Worm (Caenorhabditis elegans) whole organism, L4/young adult: ENCODE results near the gene rhy-1.

Source experiments
- W03F9.2 ChIP-seq: fragments of 150-350 bp; optimal IDR thresholded peaks from 2 replicates; lab custom pipeline; 2014; ENCODE audit warnings: missing biosample characterization, missing genetic modification characterization
- dao-5 ChIP-seq: sonication (generic microtip); optimal IDR thresholded peaks from 2 replicates; lab custom pipeline; 2016; ENCODE audit warnings: missing genotype, missing genetic modification characterization, moderate library complexity, missing compliant biosample characterization
- him-1 ChIP-seq: sonication (generic microtip); optimal IDR thresholded peaks from 2 replicates; lab custom pipeline; 2016; ENCODE audit warnings: missing genotype, missing genetic modification reagents, missing genetic modification characterization, missing compliant biosample characterization

DNA sequence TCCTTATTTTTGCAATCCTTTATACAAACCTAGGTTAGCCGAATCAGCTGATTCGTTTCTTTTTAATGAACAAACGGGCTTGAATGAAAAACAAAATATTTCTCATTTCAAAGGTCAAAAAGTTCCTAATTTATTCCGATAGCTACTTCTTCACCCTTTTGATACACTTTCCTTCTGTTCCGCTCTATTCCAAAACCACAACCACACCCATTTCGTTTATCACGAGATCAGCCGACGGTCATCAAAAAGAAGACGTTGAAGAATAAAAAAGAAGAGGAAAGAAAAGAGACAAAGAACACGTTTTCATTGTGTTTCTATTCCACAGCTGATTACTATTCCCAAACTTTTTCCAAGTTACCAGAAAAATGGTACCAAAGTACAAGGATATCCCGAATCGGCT is 13.1 kb upstream of the rhy-1 start:
- TF ChIP-seq W03F9.2 (tag; lab: Kevin White, UChicago) = no peak
- TF ChIP-seq him-1 (tag; lab: Kevin White, UChicago) = no peak
- no peak for TF ChIP-seq dao-5 (tag; lab: Kevin White, UChicago)
